Fruit fly (Drosophila melanogaster): ENCODE measurements around the gene Irp-1A.

DNA sequence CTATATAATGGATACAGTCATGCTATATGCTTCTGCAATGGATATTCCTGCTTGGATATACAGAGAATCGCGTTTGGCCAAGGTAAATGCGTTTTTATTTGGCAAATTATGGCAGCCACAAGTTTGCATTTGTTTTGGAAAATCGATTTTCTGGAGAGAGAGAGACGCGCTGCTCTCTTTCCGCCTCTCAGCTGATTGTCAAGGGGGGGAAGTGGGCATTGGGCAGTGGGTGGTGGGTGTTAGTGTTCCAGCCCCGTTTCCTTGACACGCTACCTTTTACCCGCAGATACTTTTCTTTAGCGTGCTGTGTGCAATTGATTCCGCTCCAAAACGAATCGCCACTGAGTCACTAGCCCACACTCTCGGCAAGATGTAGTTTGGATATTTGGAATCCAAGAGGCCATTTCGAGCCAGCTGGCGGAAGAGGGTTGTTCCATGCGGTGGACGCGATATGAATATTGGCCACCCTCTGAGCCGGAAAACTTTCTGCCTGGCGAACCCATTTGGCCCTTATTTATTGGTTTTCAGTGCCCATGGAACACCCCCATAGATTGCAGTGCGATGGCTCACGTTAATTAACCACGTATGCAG, 30.9 kb upstream of the Irp-1A start:
- TF ChIP-seq psq (optimal IDR thresholded peaks at IDR 0.05) (no peak), pan (optimal IDR thresholded peaks at IDR 0.05) (no peak), EcR (GFP tag; optimal IDR thresholded peaks at IDR 0.05) (no peak), Dll (optimal IDR thresholded peaks at IDR 0.05) (peak; percentile 27), usp (GFP tag; optimal IDR thresholded peaks at IDR 0.05) (no peak)

All from whole organism.